Worm (Caenorhabditis elegans): ENCODE data around the gene lron-1.

ce11 chrX:14610093-14610763 is 37.7 kb downstream of the lron-1 start:
- TF ChIP-seq tab-1 (GFP tag; IDR thresholded peaks at IDR 0.05) (no peak), flt-1 (GFP tag; IDR thresholded peaks at IDR 0.05) (peak; percentile 54; the same call in 1 of the 2 replicates), T22C8.4 (GFP tag; IDR thresholded peaks at IDR 0.05) (0 out of 2 replicates have a peak, but pooled peaks have one; percentile 9), ztf-23 (GFP tag; IDR thresholded peaks at IDR 0.05) (peak; percentile 12; the same call in 1 of the 2 replicates), klf-2 (GFP tag; conservative IDR thresholded peaks at IDR 0.05) (no peak)

Measured in whole organism, midembryonic.